Worm (Caenorhabditis elegans) whole organism, late embryonic: ENCODE results near the gene isy-1.

Experiments used
- C08G9.2 ChIP-seq: sonication (generic microtip); optimal IDR thresholded peaks from 2 replicates; lab custom pipeline; 2016; ENCODE audit warnings: mild to moderate bottlenecking, missing genetic modification characterization, moderate library complexity, missing compliant biosample characterization
- F13H6.1 ChIP-seq: sonication (generic microtip); optimal IDR thresholded peaks from 2 replicates; lab custom pipeline; 2016; ENCODE audit warnings: missing genetic modification characterization, missing compliant biosample characterization
- K09A11.1 ChIP-seq: sonication (generic microtip); optimal IDR thresholded peaks from 2 replicates; lab custom pipeline; 2017; ENCODE audit warnings: antibody characterized with exemption, mild to moderate bottlenecking, missing genetic modification characterization, missing compliant biosample characterization; ENCODE audit not compliant: insufficient read depth
- T23F11.4 ChIP-seq: fragments of 200-800 bp; sonication (Bioruptor generic); optimal IDR thresholded peaks from 2 replicates; lab custom pipeline; 2018; ENCODE audit warnings: mild to moderate bottlenecking, missing genetic modification characterization, missing compliant biosample characterization
- Y22D7AL.16 ChIP-seq: sonication (generic microtip); optimal IDR thresholded peaks from 2 replicates; lab custom pipeline; 2016; ENCODE audit warnings: missing genetic modification characterization, missing compliant biosample characterization
- ama-1 ChIP-seq: fragments of 150-350 bp; optimal IDR thresholded peaks from 2 replicates; lab custom pipeline; 2014
- ceh-18 ChIP-seq: sonication (generic microtip); optimal IDR thresholded peaks from 2 replicates; lab custom pipeline; 2016; ENCODE audit warnings: missing genetic modification characterization, missing compliant biosample characterization
- ceh-2 ChIP-seq: sonication (generic microtip); optimal IDR thresholded peaks from 2 replicates; lab custom pipeline; 2016; ENCODE audit warnings: missing genotype, missing genetic modification characterization, missing compliant biosample characterization
- ceh-24 ChIP-seq: sonication (generic microtip); optimal IDR thresholded peaks from 2 replicates; lab custom pipeline; 2016; ENCODE audit warnings: mild to moderate bottlenecking, missing genetic modification characterization, missing compliant biosample characterization
- ceh-31 ChIP-seq: sonication (generic microtip); optimal IDR thresholded peaks from 2 replicates; lab custom pipeline; 2016; ENCODE audit warnings: missing genetic modification characterization, missing compliant biosample characterization
- ceh-45 ChIP-seq: fragments of 200-800 bp; sonication (Bioruptor generic); IDR thresholded peaks from 2 replicates; pipeline ENCODE4 v1.3.6; 2022; ENCODE audit warnings: missing genetic modification reagents, missing genetic modification characterization, missing compliant biosample characterization
- ceh-48 ChIP-seq: sonication (generic microtip); optimal IDR thresholded peaks from 2 replicates; lab custom pipeline; 2016; ENCODE audit warnings: missing genetic modification characterization, inconsistent platforms, missing compliant biosample characterization
- ceh-6 ChIP-seq: fragments of 200-800 bp; sonication (Bioruptor generic); optimal IDR thresholded peaks from 2 replicates; lab custom pipeline; 2018; ENCODE audit warnings: mild to moderate bottlenecking, missing genetic modification characterization, missing compliant biosample characterization
- ceh-9 ChIP-seq: sonication (generic microtip); optimal IDR thresholded peaks from 2 replicates; lab custom pipeline; 2016; ENCODE audit warnings: mild to moderate bottlenecking, missing genetic modification characterization, inconsistent platforms, missing compliant biosample characterization
- dve-1 ChIP-seq: sonication (generic microtip); optimal IDR thresholded peaks from 2 replicates; lab custom pipeline; 2017; ENCODE audit warnings: antibody characterized with exemption, mild to moderate bottlenecking, missing genetic modification characterization, missing compliant biosample characterization
- elt-2 ChIP-seq: sonication (generic microtip); optimal IDR thresholded peaks from 2 replicates; lab custom pipeline; 2016; ENCODE audit warnings: missing genetic modification reagents, missing genetic modification characterization, missing compliant biosample characterization
- elt-4 ChIP-seq: sonication (generic microtip); optimal IDR thresholded peaks from 2 replicates; lab custom pipeline; 2016; ENCODE audit warnings: missing genetic modification characterization, missing compliant biosample characterization
- ets-4 ChIP-seq: sonication (generic microtip); optimal IDR thresholded peaks from 2 replicates; lab custom pipeline; 2016; ENCODE audit warnings: missing genetic modification characterization, missing compliant biosample characterization
- eyg-1 ChIP-seq: sonication (generic microtip); optimal IDR thresholded peaks from 2 replicates; lab custom pipeline; 2016; ENCODE audit warnings: missing genotype, missing genetic modification characterization, missing compliant biosample characterization
- fax-1 ChIP-seq: sonication (generic microtip); optimal IDR thresholded peaks from 2 replicates; lab custom pipeline; 2016; ENCODE audit warnings: missing genotype, missing genetic modification characterization, missing compliant biosample characterization
- fkh-10 ChIP-seq: fragments of 150-350 bp; optimal IDR thresholded peaks from 2 replicates; lab custom pipeline; 2014; ENCODE audit warnings: missing biosample characterization, missing genetic modification reagents, missing genetic modification characterization
- gmeb-2 ChIP-seq: sonication (generic microtip); optimal IDR thresholded peaks from 2 replicates; lab custom pipeline; 2016; ENCODE audit warnings: missing genetic modification characterization, inconsistent platforms, missing compliant biosample characterization
- hlh-30 ChIP-seq: sonication (generic microtip); optimal IDR thresholded peaks from 2 replicates; lab custom pipeline; 2017; ENCODE audit warnings: antibody characterized with exemption, missing genetic modification characterization, missing compliant biosample characterization; ENCODE audit not compliant: insufficient read depth
- lim-6 ChIP-seq: sonication (generic microtip); optimal IDR thresholded peaks from 2 replicates; lab custom pipeline; 2016; ENCODE audit warnings: missing genetic modification characterization, missing compliant biosample characterization
- lin-11 ChIP-seq: fragments of 200-800 bp; sonication (Bioruptor generic); optimal IDR thresholded peaks from 2 replicates; lab custom pipeline; 2018; ENCODE audit warnings: mild to moderate bottlenecking, missing genetic modification characterization, missing compliant biosample characterization
- nfya-1 ChIP-seq: sonication (generic microtip); optimal IDR thresholded peaks from 2 replicates; lab custom pipeline; 2017; ENCODE audit warnings: missing genetic modification characterization, mild to moderate bottlenecking, missing compliant biosample characterization, antibody characterized with exemption, moderate library complexity
- nhr-232 ChIP-seq: sonication (generic microtip); optimal IDR thresholded peaks from 2 replicates; lab custom pipeline; 2016; ENCODE audit warnings: missing genetic modification characterization, missing compliant biosample characterization
- npax-4 ChIP-seq: sonication (generic microtip); optimal IDR thresholded peaks from 2 replicates; lab custom pipeline; 2016; ENCODE audit warnings: missing genetic modification characterization, missing compliant biosample characterization
- pax-1 ChIP-seq: fragments of 150-350 bp; optimal IDR thresholded peaks from 2 replicates; lab custom pipeline; 2014; ENCODE audit warnings: missing biosample characterization, missing genetic modification characterization
- pqm-1 ChIP-seq: sonication (generic microtip); optimal IDR thresholded peaks from 2 replicates; lab custom pipeline; 2016; ENCODE audit warnings: missing genetic modification characterization, missing compliant biosample characterization
- pros-1 ChIP-seq: fragments of 150-350 bp; optimal IDR thresholded peaks from 2 replicates; lab custom pipeline; 2014; ENCODE audit warnings: missing biosample characterization, missing genetic modification reagents, missing genetic modification characterization
- ref-2 ChIP-seq: sonication (generic microtip); optimal IDR thresholded peaks from 2 replicates; lab custom pipeline; 2016; ENCODE audit warnings: missing genetic modification characterization, missing compliant biosample characterization
- rnt-1 ChIP-seq: sonication (generic microtip); optimal IDR thresholded peaks from 2 replicates; lab custom pipeline; 2016; ENCODE audit warnings: missing genetic modification characterization, missing compliant biosample characterization
- sdc-2 ChIP-seq: sonication (generic microtip); optimal IDR thresholded peaks from 2 replicates; lab custom pipeline; 2016; ENCODE audit warnings: missing genotype, missing genetic modification characterization, missing compliant biosample characterization
- sox-4 ChIP-seq: sonication (generic microtip); optimal IDR thresholded peaks from 2 replicates; lab custom pipeline; 2017; ENCODE audit warnings: mild to moderate bottlenecking, missing genetic modification characterization, inconsistent platforms, missing compliant biosample characterization
- tbx-2 ChIP-seq: sonication (generic microtip); optimal IDR thresholded peaks from 2 replicates; lab custom pipeline; 2016; ENCODE audit warnings: missing genetic modification characterization, missing compliant biosample characterization
- tbx-7 ChIP-seq: sonication (generic microtip); optimal IDR thresholded peaks from 2 replicates; lab custom pipeline; 2016; ENCODE audit warnings: missing genotype, missing genetic modification characterization, missing compliant biosample characterization
- unc-42 ChIP-seq: sonication (generic microtip); optimal IDR thresholded peaks from 2 replicates; lab custom pipeline; 2016; ENCODE audit warnings: missing genotype, missing genetic modification characterization, missing compliant biosample characterization
- unc-55 ChIP-seq: sonication (generic microtip); optimal IDR thresholded peaks from 2 replicates; lab custom pipeline; 2017; ENCODE audit warnings: missing biosample characterization, missing genetic modification reagents, missing genetic modification characterization
- unc-86 ChIP-seq: sonication (generic microtip); optimal IDR thresholded peaks from 2 replicates; lab custom pipeline; 2016; ENCODE audit warnings: missing genetic modification characterization, missing compliant biosample characterization
- zip-5 ChIP-seq: sonication (generic microtip); optimal IDR thresholded peaks from 2 replicates; lab custom pipeline; 2016; ENCODE audit warnings: missing genetic modification characterization, missing compliant biosample characterization
- ztf-16 ChIP-seq: sonication (generic microtip); optimal IDR thresholded peaks from 2 replicates; lab custom pipeline; 2017; ENCODE audit warnings: missing genetic modification characterization, missing compliant biosample characterization

The isy-1 gene

DNA sequence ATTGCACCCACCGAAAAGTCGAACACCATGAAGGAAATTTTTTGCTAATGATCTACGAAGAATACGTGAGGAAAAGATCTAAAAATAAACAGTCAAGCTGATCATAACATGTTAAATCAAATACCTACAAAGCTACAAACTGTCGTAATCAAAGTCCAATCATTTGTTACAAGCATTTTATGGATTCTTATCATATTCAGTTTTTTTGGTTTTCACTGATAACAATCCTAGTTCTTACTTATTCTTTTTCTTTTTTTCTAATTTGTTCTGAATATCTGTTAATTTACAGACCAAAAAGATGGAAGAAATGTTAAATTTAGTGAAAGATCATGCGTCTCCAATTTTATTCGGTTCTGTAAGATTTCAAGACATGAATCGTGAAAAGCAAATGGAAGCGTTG is 45.7 kb downstream of the isy-1 start, which contains the start of gene F17C11.6:
F17C11.6 (plus strand) TSS at position 290 of the 400 bp plus-strand sequence.
- no peak for TF ChIP-seq npax-4 (tag; lab: Kevin White, UChicago)
- TF ChIP-seq pax-1 (tag; lab: Kevin White, UChicago) = no peak
- no peak for TF ChIP-seq F13H6.1
- no peak for TF ChIP-seq nhr-232 (tag; lab: Kevin White, UChicago)
- TF ChIP-seq ceh-6 = no peak
- TF ChIP-seq nfya-1 (tag; lab: Kevin White, UChicago) = no peak
- no peak for TF ChIP-seq lim-6 (tag; lab: Kevin White, UChicago)
- TF ChIP-seq ceh-2 (tag; lab: Kevin White, UChicago) = no peak
- no peak for TF ChIP-seq unc-86
- TF ChIP-seq Y22D7AL.16 (tag; lab: Kevin White, UChicago) = no peak
- TF ChIP-seq ceh-48 (tag; lab: Kevin White, UChicago) = no peak
- TF ChIP-seq ceh-9 (tag; lab: Kevin White, UChicago) = no peak
- no peak for TF ChIP-seq lin-11 (tag; lab: Kevin White, UChicago)
- no peak for TF ChIP-seq gmeb-2
- TF ChIP-seq pros-1 (tag; lab: Kevin White, UChicago) = no peak
- TF ChIP-seq elt-2 (tag; lab: Kevin White, UChicago) = no peak
- no peak for TF ChIP-seq sdc-2 (tag; lab: Kevin White, UChicago)
- no peak for TF ChIP-seq K09A11.1 (tag; lab: Kevin White, UChicago)
- no peak for TF ChIP-seq hlh-30 (tag; lab: Kevin White, UChicago)
- no peak for TF ChIP-seq ceh-45 (GFP tag; lab: Robert Waterston, UW)

DNA sequence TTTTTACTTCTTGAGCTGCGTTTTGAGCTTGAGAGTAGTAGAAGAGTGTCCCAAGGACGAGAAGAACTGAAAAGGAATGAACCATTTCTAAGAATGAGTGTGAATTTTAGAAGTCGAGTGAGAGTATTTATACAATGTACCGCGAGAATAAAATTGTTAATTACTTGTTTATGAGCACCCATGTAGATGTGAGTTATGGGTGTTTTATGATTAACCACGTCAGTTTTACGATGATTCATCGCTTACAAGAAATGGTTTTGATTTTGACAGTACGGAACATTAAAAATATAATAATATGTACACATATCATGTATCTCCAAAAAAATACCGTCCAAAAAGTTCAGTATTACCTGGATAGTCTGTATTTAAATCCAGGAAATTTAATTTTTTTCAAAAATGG is 46.2 kb downstream of the isy-1 start, which contains the start of gene clec-221:
clec-221 (minus strand) TSS at position 101 of the 400 bp plus-strand sequence.
- no peak for TF ChIP-seq hlh-30 (tag; lab: Kevin White, UChicago)
- no peak for TF ChIP-seq ceh-24 (tag; lab: Kevin White, UChicago)
- TF ChIP-seq sox-4 = no peak

DNA sequence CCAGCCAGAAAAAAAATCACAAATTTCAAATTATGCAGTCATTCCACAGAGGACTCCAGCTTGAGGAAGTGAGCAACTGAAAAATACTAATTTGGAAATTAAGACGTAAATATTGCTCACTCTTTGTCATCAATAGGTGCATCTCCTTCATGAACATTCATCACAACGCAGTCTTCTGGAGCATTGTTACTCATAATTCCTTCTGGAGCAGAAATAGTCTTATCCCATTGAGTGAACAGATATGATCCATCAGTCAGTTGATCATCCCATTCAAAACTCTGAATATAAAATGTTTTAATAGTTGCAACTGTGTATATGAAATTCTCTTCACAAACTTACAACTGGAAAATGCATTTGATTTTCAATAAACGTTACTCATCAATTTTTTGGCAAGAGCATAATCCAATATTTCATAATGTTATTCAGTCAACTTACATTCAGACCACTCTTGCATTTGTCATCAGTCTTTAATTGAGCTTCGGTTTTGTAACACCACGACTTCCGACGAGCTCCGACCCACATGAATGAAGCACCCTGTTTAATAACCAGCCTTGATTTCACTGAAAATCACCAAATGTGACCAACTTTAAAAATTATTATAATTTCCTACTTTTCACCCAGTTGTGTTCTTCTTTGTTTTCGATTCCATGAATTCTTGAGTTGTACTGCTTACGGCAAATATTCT is 46.9 kb downstream of the isy-1 start:
- TF ChIP-seq ref-2 (tag; lab: Kevin White, UChicago) (no peak), nhr-232 (tag; lab: Kevin White, UChicago) (no peak), eyg-1 (no peak), ceh-45 (GFP tag; lab: Robert Waterston, UW) (no peak), elt-4 (tag; lab: Kevin White, UChicago) (no peak), tbx-2 (no peak), npax-4 (tag; lab: Kevin White, UChicago) (no peak), pqm-1 (tag; lab: Kevin White, UChicago) (no peak), ama-1 (no peak), rnt-1 (tag; lab: Kevin White, UChicago) (no peak), dve-1 (tag; lab: Kevin White, UChicago) (no peak), tbx-7 (tag; lab: Kevin White, UChicago) (no peak), F13H6.1 (no peak), sdc-2 (tag; lab: Kevin White, UChicago) (no peak), lim-6 (tag; lab: Kevin White, UChicago) (no peak), ceh-31 (tag; lab: Kevin White, UChicago) (no peak)

DNA sequence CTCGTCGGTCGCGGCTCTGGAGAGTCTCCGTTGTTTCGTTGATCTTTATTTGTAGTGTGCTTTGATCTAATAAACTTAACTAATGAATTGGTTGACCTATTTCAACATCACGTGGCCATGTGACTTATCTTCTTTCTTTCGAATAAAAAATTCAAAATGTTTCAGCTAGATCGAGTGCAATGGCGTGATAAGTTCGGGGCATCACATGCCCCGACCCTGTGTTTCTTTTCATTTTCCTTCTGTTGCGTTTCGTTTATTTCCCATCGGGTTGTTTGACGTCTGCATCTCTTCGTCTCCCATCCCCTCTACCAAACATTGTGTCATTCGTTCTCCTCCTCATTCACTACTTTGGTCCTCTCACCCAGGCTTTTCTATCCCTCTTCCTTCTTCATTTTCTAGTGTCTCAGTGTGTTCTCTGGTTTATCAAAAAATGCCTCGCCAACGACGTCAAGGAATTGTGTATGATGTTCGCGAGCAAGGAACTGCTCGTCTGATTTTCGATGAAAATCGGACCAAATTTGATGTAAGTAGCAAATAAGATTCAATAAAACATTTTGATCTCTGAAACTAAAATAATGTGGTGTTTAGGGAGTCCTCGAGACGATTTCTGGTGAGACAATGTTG is 48.7 kb downstream of the isy-1 start, which contains the start of gene F17C11.4:
F17C11.4 (plus strand) TSS at position 206 of the 624 bp plus-strand sequence.
- TF ChIP-seq ceh-18 (tag; lab: Kevin White, UChicago) = peak; percentile 90
- TF ChIP-seq rnt-1 (tag; lab: Kevin White, UChicago) = peak; percentile 9
- TF ChIP-seq unc-55 (GFP tag; lab: Kevin White, UChicago) = peak; percentile 5
- no peak for TF ChIP-seq zip-5
- peak; percentile 42 for TF ChIP-seq tbx-2
- no peak for TF ChIP-seq ceh-45 (GFP tag; lab: Robert Waterston, UW)
- no peak for TF ChIP-seq nhr-232 (tag; lab: Kevin White, UChicago)
- TF ChIP-seq T23F11.4 (GFP tag; lab: Kevin White, UChicago) = no peak
- no peak for TF ChIP-seq tbx-7 (tag; lab: Kevin White, UChicago)
- TF ChIP-seq ets-4 (tag; lab: Kevin White, UChicago) = no peak
- TF ChIP-seq unc-42 (tag; lab: Kevin White, UChicago) = peak; percentile 29
- TF ChIP-seq sox-4 = no peak
- peak; percentile 27 for TF ChIP-seq ceh-31 (tag; lab: Kevin White, UChicago)
- no peak for TF ChIP-seq fax-1 (tag; lab: Kevin White, UChicago)
- no peak for TF ChIP-seq ztf-16
- TF ChIP-seq hlh-30 (tag; lab: Kevin White, UChicago) = peak; percentile 51
- TF ChIP-seq C08G9.2 = peak; percentile 8
- peak; percentile 19 for TF ChIP-seq nfya-1 (tag; lab: Kevin White, UChicago)
- no peak for TF ChIP-seq fkh-10 (GFP tag; lab: Kevin White, UChicago)
- no peak for TF ChIP-seq gmeb-2
